Worm (Caenorhabditis elegans): Measurements from ENCODE around the gene F23B12.1.

Gene F23B12.1

ce11 chrV:14428865-14429264 lies at the start of gene F23B12.1:
Gene F23B12.1, plus strand, starts transcription at chrV:14429165.
- TF ChIP-seq unc-62 (GFP tag; optimal IDR thresholded peaks at IDR 0.05 in 1 of 2) (peak in 1 of 2 experiments; percentile 29), unc-62 (tag; optimal IDR thresholded peaks at IDR 0.05) (no peak), F44E2.7 (GFP tag; IDR thresholded peaks at IDR 0.05) (no peak)

- TF ChIP-seq aha-1 (tag) (peak; percentile 37), unc-62 (GFP tag; optimal IDR thresholded peaks at IDR 0.05 in 1 of 2) (peak in 1 of 2 experiments; percentile 96), unc-62 (tag; optimal IDR thresholded peaks at IDR 0.05) (no peak), lir-3 (tag; optimal IDR thresholded peaks at IDR 0.05) (no peak)
These were observed 48.7 kb upstream of the F23B12.1 start for ce11 chrV:14380242-14380641.

ce11 chrV:14391830-14392229 lies 37.1 kb upstream of the F23B12.1 start, which contains the start of gene C15H11.10:
Gene C15H11.10, plus strand, starts transcription at chrV:14392130.
- no peak for TF ChIP-seq nhr-11 (tag; optimal IDR thresholded peaks at IDR 0.05)
- no peak for TF ChIP-seq lsy-2 (tag; optimal IDR thresholded peaks at IDR 0.05)
- TF ChIP-seq gei-8 (GFP tag; optimal IDR thresholded peaks at IDR 0.05) = no peak
- no peak for TF ChIP-seq lin-13 (GFP tag; optimal IDR thresholded peaks at IDR 0.05)
- no peak for TF ChIP-seq dmd-6 (GFP tag; IDR thresholded peaks at IDR 0.05)
- TF ChIP-seq T20F7.1 (GFP tag; optimal IDR thresholded peaks at IDR 0.05) = no peak
- no peak for TF ChIP-seq nhr-76 (tag; optimal IDR thresholded peaks at IDR 0.05)
- TF ChIP-seq ceh-44 (GFP tag; IDR thresholded peaks at IDR 0.05) = no peak
- no peak for TF ChIP-seq hmg-1.1 (GFP tag; IDR thresholded peaks at IDR 0.05)
- TF ChIP-seq zag-1 (tag; optimal IDR thresholded peaks at IDR 0.05) = no peak
- no peak for TF ChIP-seq ces-1 (GFP tag; optimal IDR thresholded peaks at IDR 0.05)
- TF ChIP-seq tag-97 (GFP tag; IDR thresholded peaks at IDR 0.05) = no peak
- no peak for TF ChIP-seq nhr-6 (tag; optimal IDR thresholded peaks at IDR 0.05)
- no peak for TF ChIP-seq rbr-2 (tag; optimal IDR thresholded peaks at IDR 0.05)

ce11 chrV:14393504-14393903 lies 35.5 kb upstream of the F23B12.1 start, which contains the start of gene C15H11.1:
Gene C15H11.1, plus strand, starts transcription at chrV:14393804.
- no peak for TF ChIP-seq dve-1 (tag; optimal IDR thresholded peaks at IDR 0.05; ENCODE audit: insufficient read depth)

ce11 chrV:14394743-14395142 lies 34.2 kb upstream of the F23B12.1 start, which contains the start of gene C15H11.13:
Gene C15H11.13, plus strand, starts transcription at chrV:14395043.
- TF ChIP-seq ztf-11 (tag; optimal IDR thresholded peaks at IDR 0.05) (no peak), nhr-111 (GFP tag; optimal IDR thresholded peaks at IDR 0.05) (no peak), F49E8.2 (tag; optimal IDR thresholded peaks at IDR 0.05; ENCODE audit: borderline replicate concordance) (no peak), nhr-28 (tag; optimal IDR thresholded peaks at IDR 0.05) (no peak), nhr-10 (tag; optimal IDR thresholded peaks at IDR 0.05) (no peak), lin-15B (tag; optimal IDR thresholded peaks at IDR 0.05) (no peak), dmd-9 (GFP tag; IDR thresholded peaks at IDR 0.05) (no peak)

- no peak for TF ChIP-seq nhr-6 (tag; optimal IDR thresholded peaks at IDR 0.05)
- no peak for TF ChIP-seq ctbp-1 (GFP tag; IDR thresholded peaks at IDR 0.05)
- TF ChIP-seq spr-3 (GFP tag; optimal IDR thresholded peaks at IDR 0.05) = no peak
- TF ChIP-seq D1046.2 (GFP tag; IDR thresholded peaks at IDR 0.05) = no peak
- no peak for TF ChIP-seq attf-4 (tag; optimal IDR thresholded peaks at IDR 0.05)
- no peak for TF ChIP-seq daf-8 (GFP tag; IDR thresholded peaks at IDR 0.05)
- no peak for TF ChIP-seq fkh-10 (GFP tag; optimal IDR thresholded peaks at IDR 0.05)
- no peak for TF ChIP-seq ceh-62 (tag; optimal IDR thresholded peaks at IDR 0.05)
- TF ChIP-seq nhr-77 (tag; optimal IDR thresholded peaks at IDR 0.05) = no peak
- no peak for TF ChIP-seq aha-1 (tag)
These were observed 32.8 kb upstream of the F23B12.1 start for ce11 chrV:14396123-14396669.

Measured in whole organism, L4 larva.